Worm (Caenorhabditis elegans) whole organism, L3 larva: ENCODE measurements around the gene acr-5.

Experiments used
- R02D3.7 ChIP-seq: fragments of 150-350 bp; optimal IDR thresholded peaks from 2 replicates; lab custom pipeline; 2014; ENCODE audit warnings: missing biosample characterization, missing genetic modification characterization
- aly-2 ChIP-seq: fragments of 150-350 bp; optimal IDR thresholded peaks from 2 replicates; lab custom pipeline; 2014; ENCODE audit warnings: missing biosample characterization, missing genetic modification characterization
- ama-1 ChIP-seq: fragments of 150-350 bp; optimal IDR thresholded peaks from 2 replicates; lab custom pipeline; 2018
- ceh-16 ChIP-seq: sonication (generic microtip); optimal IDR thresholded peaks from 2 replicates; lab custom pipeline; 2017; ENCODE audit warnings: missing biosample characterization, missing genetic modification characterization
- ceh-28 ChIP-seq: fragments of 150-350 bp; optimal IDR thresholded peaks from 2 replicates; lab custom pipeline; 2014; ENCODE audit warnings: missing biosample characterization, missing genetic modification reagents, missing genetic modification characterization
- ceh-82 ChIP-seq: fragments of 150-350 bp; optimal IDR thresholded peaks from 2 replicates; lab custom pipeline; 2014; ENCODE audit warnings: missing biosample characterization, missing genetic modification characterization
- ceh-9 ChIP-seq: sonication (generic microtip); optimal IDR thresholded peaks from 2 replicates; lab custom pipeline; 2018; ENCODE audit warnings: missing biosample characterization, missing genetic modification characterization
- daf-12 ChIP-seq: fragments of 150-350 bp; optimal IDR thresholded peaks from 2 replicates; lab custom pipeline; 2014; ENCODE audit warnings: missing biosample characterization, missing genetic modification reagents, missing genetic modification characterization
- egl-5 ChIP-seq: fragments of 150-350 bp; optimal IDR thresholded peaks from 2 replicates; lab custom pipeline; 2017; ENCODE audit warnings: missing biosample characterization, missing genetic modification reagents, missing genetic modification characterization, inconsistent platforms
- elt-2 ChIP-seq: sonication (generic microtip); optimal IDR thresholded peaks from 2 replicates; lab custom pipeline; 2016; ENCODE audit warnings: missing genetic modification reagents, mild to moderate bottlenecking, missing genetic modification characterization, missing compliant biosample characterization
- eor-1 ChIP-seq, 2 experiments: fragments of 150-350 bp; optimal IDR thresholded peaks; 2 replicates each; lab custom pipeline; 2014 to 2018; ENCODE audit warnings: missing biosample characterization in 2 of 2, missing genetic modification characterization in 2 of 2
- fkh-10 ChIP-seq: sonication (generic microtip); optimal IDR thresholded peaks from 2 replicates; lab custom pipeline; 2017; ENCODE audit warnings: missing biosample characterization, missing genetic modification reagents, missing genetic modification characterization
- fkh-2 ChIP-seq: fragments of 150-350 bp; optimal IDR thresholded peaks from 2 replicates; lab custom pipeline; 2014; ENCODE audit warnings: missing biosample characterization, missing genetic modification reagents, missing genetic modification characterization
- hmg-11 ChIP-seq: sonication (generic microtip); optimal IDR thresholded peaks from 2 replicates; lab custom pipeline; 2016; ENCODE audit warnings: missing genetic modification characterization, missing compliant biosample characterization
- jun-1 ChIP-seq: fragments of 150-350 bp; optimal IDR thresholded peaks from 2 replicates; lab custom pipeline; 2014; ENCODE audit warnings: missing biosample characterization, missing genetic modification reagents, missing genetic modification characterization
- lin-15B ChIP-seq: fragments of 150-350 bp; optimal IDR thresholded peaks from 2 replicates; lab custom pipeline; 2014; ENCODE audit warnings: missing biosample characterization, missing genetic modification characterization
- lin-39 ChIP-seq: fragments of 150-350 bp; optimal IDR thresholded peaks from 2 replicates; lab custom pipeline; 2018; ENCODE audit warnings: missing biosample characterization, missing genetic modification reagents, missing genetic modification characterization
- mdl-1 ChIP-seq: fragments of 150-350 bp; optimal IDR thresholded peaks from 2 replicates; lab custom pipeline; 2014; ENCODE audit warnings: missing biosample characterization, missing genetic modification characterization
- mml-1 ChIP-seq: fragments of 150-350 bp; sonication (generic microtip); optimal IDR thresholded peaks from 3 replicates; lab custom pipeline; 2014; ENCODE audit warnings: missing biosample characterization, missing genetic modification characterization
- nfya-1 ChIP-seq: sonication (generic microtip); optimal IDR thresholded peaks from 2 replicates; lab custom pipeline; 2017; ENCODE audit warnings: missing genetic modification characterization, mild to moderate bottlenecking, missing compliant biosample characterization, antibody characterized with exemption, moderate library complexity; ENCODE audit not compliant: insufficient read depth
- nhr-11 ChIP-seq: fragments of 150-350 bp; optimal IDR thresholded peaks from 2 replicates; lab custom pipeline; 2014; ENCODE audit warnings: missing biosample characterization, missing genetic modification characterization
- nhr-12 ChIP-seq: fragments of 150-350 bp; optimal IDR thresholded peaks from 2 replicates; lab custom pipeline; 2014; ENCODE audit warnings: missing biosample characterization, missing genetic modification characterization
- nhr-23 ChIP-seq: fragments of 150-350 bp; optimal IDR thresholded peaks from 2 replicates; lab custom pipeline; 2014; ENCODE audit warnings: missing biosample characterization, missing genetic modification reagents, missing genetic modification characterization
- nhr-237 ChIP-seq: fragments of 150-350 bp; optimal IDR thresholded peaks from 2 replicates; lab custom pipeline; 2014; ENCODE audit warnings: missing biosample characterization, missing genetic modification characterization
- nhr-28 ChIP-seq: fragments of 150-350 bp; optimal IDR thresholded peaks from 2 replicates; lab custom pipeline; 2014; ENCODE audit warnings: missing biosample characterization, missing genetic modification characterization
- nhr-43 ChIP-seq: sonication (generic microtip); optimal IDR thresholded peaks from 2 replicates; lab custom pipeline; 2016; ENCODE audit warnings: mild to moderate bottlenecking, missing genetic modification characterization, missing compliant biosample characterization; ENCODE audit not compliant: poor library complexity, severe bottlenecking
- nhr-76 ChIP-seq: fragments of 150-350 bp; sonication (generic microtip); optimal IDR thresholded peaks from 5 replicates; lab custom pipeline; 2014; ENCODE audit warnings: missing biosample characterization, missing genetic modification characterization
- pha-4 ChIP-seq: fragments of 150-350 bp; optimal IDR thresholded peaks from 2 replicates; lab custom pipeline; 2014; ENCODE audit warnings: missing biosample characterization, missing genetic modification reagents, missing genetic modification characterization
- pqm-1 ChIP-seq: fragments of 150-350 bp; optimal IDR thresholded peaks from 2 replicates; lab custom pipeline; 2017; ENCODE audit warnings: missing biosample characterization, missing genetic modification characterization, inconsistent platforms
- skn-1 ChIP-seq: fragments of 150-350 bp; optimal IDR thresholded peaks from 2 replicates; lab custom pipeline; 2014; ENCODE audit warnings: missing biosample characterization, missing genetic modification characterization
- tbx-2 ChIP-seq: sonication (generic microtip); optimal IDR thresholded peaks from 2 replicates; lab custom pipeline; 2016; ENCODE audit warnings: mild to moderate bottlenecking, missing genetic modification characterization, missing compliant biosample characterization
- unc-39 ChIP-seq: sonication (generic microtip); optimal IDR thresholded peaks from 4 replicates; lab custom pipeline; 2017; ENCODE audit warnings: missing biosample characterization, missing genetic modification characterization
- unc-62 ChIP-seq: fragments of 150-350 bp; sonication (generic microtip); optimal IDR thresholded peaks from 4 replicates; lab custom pipeline; 2014; ENCODE audit warnings: missing biosample characterization, missing genetic modification reagents, missing genetic modification characterization
- zag-1 ChIP-seq: fragments of 150-350 bp; optimal IDR thresholded peaks from 2 replicates; lab custom pipeline; 2014; ENCODE audit warnings: missing biosample characterization, missing genetic modification characterization

acr-5 gene

DNA sequence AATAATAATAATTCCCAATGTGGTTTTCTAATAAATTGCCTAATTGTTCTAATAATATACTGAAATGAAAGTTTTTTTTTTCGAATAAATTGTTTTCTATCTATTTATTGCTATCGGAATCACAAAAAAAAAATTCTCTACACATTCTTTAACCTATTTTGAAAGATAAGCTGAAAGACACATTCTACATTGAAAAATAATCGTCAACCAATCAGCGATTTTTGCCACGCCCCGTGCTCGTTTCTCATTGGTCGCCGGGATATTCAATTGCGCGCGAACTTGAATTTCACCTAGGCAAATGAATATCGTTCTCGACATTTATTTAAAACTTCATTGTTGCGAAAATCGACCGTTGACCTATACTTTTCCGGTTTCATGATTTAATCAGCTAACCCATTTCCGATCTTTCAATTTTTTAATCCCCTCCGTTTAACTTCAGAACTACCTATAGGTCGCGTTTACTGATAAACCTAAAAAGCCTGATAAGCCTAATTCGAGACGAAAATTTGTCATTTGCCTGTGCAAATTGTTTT lies 14.5 kb downstream of the acr-5 start, which contains the start of gene F23F12.3:
F23F12.3 (plus strand) TSS at position 483 of the 533 bp plus-strand sequence.
- peak; percentile 53 for TF ChIP-seq nfya-1 (tag; lab: Kevin White, UChicago)
- TF ChIP-seq pqm-1: peak; percentile 21
- peak; percentile 56 for TF ChIP-seq elt-2 (tag; lab: Kevin White, UChicago)
- TF ChIP-seq skn-1: no peak
- no peak for TF ChIP-seq ceh-16 (tag; lab: Kevin White, UChicago)
- no peak for TF ChIP-seq jun-1 (tag; lab: Kevin White, UChicago)
- TF ChIP-seq eor-1 (tag; optimal IDR thresholded peaks at IDR 0.05; lab: Kevin White, UChicago): no peak

DNA sequence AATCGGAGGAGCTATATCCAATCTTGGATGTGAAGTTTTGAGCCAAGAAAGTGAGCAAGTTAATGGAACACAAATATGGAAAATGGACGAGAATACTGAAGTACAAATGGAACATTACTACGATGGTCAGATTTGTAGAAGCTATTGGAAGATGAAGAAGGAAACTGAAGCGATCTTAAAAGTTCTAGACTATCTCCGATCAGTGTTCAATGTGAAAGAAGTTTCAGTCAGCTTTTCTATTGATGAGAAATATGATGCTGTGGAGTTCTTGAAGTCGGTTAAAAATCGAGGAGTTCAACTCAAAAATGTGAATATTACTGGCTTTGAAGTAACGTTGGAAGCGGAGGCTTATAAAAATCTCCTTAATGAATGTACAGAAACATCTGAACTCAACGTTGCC lies 15.5 kb downstream of the acr-5 start:
- TF ChIP-seq unc-39 (tag; lab: Kevin White, UChicago) (no peak), nhr-43 (tag; lab: Kevin White, UChicago) (no peak), lin-15B (no peak), fkh-10 (no peak)
- TF ChIP-seq, all 47 proteins: peak for 0

DNA sequence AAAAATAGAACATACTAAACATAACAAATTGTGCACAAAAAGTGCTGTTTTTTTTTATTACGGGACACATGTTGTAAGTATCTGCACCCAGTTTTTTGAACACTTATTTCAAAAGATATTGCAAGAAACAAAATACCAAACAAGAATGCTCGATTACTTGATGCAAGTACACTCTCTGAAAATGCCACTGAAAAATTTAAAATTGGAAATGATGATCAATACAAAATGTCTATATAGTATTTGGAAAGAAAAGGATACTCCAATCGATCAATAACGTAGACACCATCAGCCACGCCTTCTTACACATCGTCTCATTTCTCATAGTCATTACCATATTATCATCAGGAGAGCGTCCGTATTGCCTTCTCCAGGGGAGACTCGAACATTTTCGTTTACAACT lies 16.4 kb downstream of the acr-5 start, which contains the start of gene sdz-15:
sdz-15 (plus strand) TSS at position 301 of the 400 bp plus-strand sequence.
- TF ChIP-seq nhr-23 (tag; lab: Kevin White, UChicago): no peak
- TF ChIP-seq pqm-1: no peak
- no peak for TF ChIP-seq nhr-12 (tag; lab: Kevin White, UChicago)
- no peak for TF ChIP-seq lin-39

DNA sequence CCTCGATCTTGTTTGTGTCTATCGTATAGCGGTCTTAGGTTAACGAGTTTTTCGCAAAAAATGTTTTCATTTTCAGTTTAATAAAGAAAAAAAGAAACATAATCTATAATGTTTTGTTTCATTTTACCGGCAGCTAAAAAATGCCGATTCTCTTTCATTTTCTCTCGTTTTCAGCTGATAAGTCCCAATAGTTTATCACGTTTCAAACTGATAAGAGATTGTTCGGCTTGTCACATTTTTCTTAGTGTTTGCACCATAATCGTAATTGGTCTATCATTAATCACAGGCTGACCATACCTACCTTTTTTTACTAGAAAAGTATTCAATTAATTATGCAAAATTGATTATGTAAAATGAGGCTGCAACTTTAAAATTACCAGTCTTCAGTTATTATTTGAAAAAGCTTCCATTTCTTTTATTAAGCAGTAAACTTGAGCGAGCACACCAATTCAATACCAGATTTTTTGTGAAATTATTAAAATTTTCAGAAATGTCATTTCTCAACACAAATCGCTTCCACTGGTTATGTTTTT lies 19.3 kb downstream of the acr-5 start, which contains the start of gene F23F12.13:
F23F12.13 (plus strand) TSS at position 483 of the 533 bp plus-strand sequence.
- TF ChIP-seq ceh-28 (no peak), nhr-23 (tag; lab: Kevin White, UChicago) (no peak), unc-62 (GFP tag; lab: Kevin White, UChicago) (no peak), skn-1 (no peak), mdl-1 (tag; lab: Kevin White, UChicago) (no peak), nhr-28 (no peak), elt-2 (tag; lab: Kevin White, UChicago) (peak; percentile 85), zag-1 (tag; lab: Kevin White, UChicago) (no peak), mml-1 (tag; lab: Kevin White, UChicago) (no peak), egl-5 (tag; lab: Kevin White, UChicago) (no peak), unc-39 (tag; lab: Kevin White, UChicago) (no peak), jun-1 (tag; lab: Kevin White, UChicago) (no peak), eor-1 (tag; optimal IDR thresholded peaks at IDR 0.05; lab: Kevin White, UChicago) (no peak), pha-4 (tag; lab: Kevin White, UChicago) (peak; percentile 23), nfya-1 (tag; lab: Kevin White, UChicago) (no peak), pqm-1 (peak; percentile 77)

DNA sequence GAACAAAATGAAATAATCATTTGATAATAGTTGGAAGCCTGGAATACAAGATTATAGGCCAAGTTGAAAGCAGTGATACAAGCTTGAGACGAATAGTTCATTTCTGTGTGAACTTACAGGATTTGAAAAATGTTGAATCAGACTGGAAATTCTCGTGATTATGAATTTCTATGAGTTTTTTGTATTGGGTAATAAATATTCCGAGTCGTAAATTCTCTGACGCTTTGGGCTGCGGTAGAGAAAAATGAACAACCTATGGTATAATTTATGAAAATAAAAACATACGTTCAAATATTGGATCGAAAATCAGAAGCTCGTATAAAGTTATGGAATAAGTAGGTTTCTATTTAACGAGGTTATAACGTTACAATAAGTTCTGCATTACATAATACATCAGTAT lies 21.8 kb downstream of the acr-5 start, which contains the start of gene srb-11:
srb-11 (minus strand) TSS at position 101 of the 400 bp plus-strand sequence.
- TF ChIP-seq ceh-16 (tag; lab: Kevin White, UChicago) (no peak), nhr-11 (tag; lab: Kevin White, UChicago) (no peak), fkh-2 (tag; lab: Kevin White, UChicago) (no peak), mml-1 (tag; lab: Kevin White, UChicago) (no peak), unc-62 (GFP tag; lab: Kevin White, UChicago) (no peak), eor-1 (tag; optimal IDR thresholded peaks at IDR 0.05; lab: Kevin White, UChicago) (no peak), ceh-82 (tag; lab: Kevin White, UChicago) (no peak)

DNA sequence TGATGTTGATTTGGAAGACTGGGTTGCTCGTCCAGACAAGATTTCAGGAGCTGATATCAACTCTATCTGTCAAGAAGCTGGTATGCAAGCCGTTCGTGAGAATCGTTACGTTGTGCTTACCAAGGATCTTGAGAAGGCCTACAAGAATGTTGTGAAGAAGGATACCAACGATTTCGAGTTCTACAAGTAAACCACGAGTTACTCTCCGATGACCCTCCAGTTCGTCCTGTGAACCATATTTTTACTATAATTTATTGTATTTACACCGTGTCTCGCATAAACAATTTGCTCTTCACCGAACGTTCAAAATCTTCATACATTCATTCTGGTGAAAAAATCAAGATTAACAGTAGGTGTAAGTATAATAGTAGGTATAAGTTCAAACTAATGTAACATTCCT lies 23.6 kb downstream of the acr-5 start:
- TF ChIP-seq tbx-2 (no peak), elt-2 (tag; lab: Kevin White, UChicago) (no peak), R02D3.7 (no peak)

DNA sequence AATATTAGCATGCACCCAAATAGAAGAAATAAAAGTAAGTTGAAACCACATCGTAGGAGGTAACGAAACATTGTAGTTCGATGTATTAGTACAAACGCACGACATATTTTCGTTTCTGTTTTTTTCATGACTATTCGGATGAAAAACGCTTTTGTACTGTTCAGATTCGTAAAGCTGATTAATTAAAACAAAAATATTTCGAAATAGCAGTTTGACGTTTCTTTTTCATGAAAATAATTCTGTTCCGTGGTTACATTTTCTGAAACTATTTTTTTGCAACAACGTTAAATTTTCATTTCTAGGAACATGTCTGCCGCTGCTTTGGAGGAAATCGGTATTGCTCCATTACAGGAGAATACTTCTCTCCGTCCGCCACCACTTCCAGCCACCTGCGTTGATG lies 25.1 kb downstream of the acr-5 start, which contains the start of gene rpt-3:
rpt-3 (plus strand) TSS at position 301 of the 400 bp plus-strand sequence.
- TF ChIP-seq hmg-11 (tag; lab: Kevin White, UChicago): no peak
- TF ChIP-seq daf-12: no peak
- no peak for TF ChIP-seq ama-1
- TF ChIP-seq ceh-9 (tag; lab: Kevin White, UChicago): no peak
- TF ChIP-seq aly-2: no peak
- TF ChIP-seq R02D3.7: no peak
- no peak for TF ChIP-seq nhr-76 (tag; lab: Kevin White, UChicago)
- no peak for TF ChIP-seq skn-1
- TF ChIP-seq tbx-2: no peak
- TF ChIP-seq nfya-1 (tag; lab: Kevin White, UChicago): no peak
- TF ChIP-seq nhr-237 (tag; lab: Kevin White, UChicago): no peak
- TF ChIP-seq ceh-82 (tag; lab: Kevin White, UChicago): no peak
- no peak for TF ChIP-seq nhr-43 (tag; lab: Kevin White, UChicago)
- no peak for TF ChIP-seq pqm-1
